Fruit fly (Drosophila melanogaster) whole organism, embryonic: Measurements from ENCODE around the gene Dpy-30L1.
A peak's percentile ranks its signal among the peaks of the same experiment; 100 is the strongest.

Source experiments
- CG10462 ChIP-seq: fragments of 200-800 bp; sonication (Bioruptor generic); optimal IDR thresholded peaks from 2 replicates; lab custom pipeline; 2016; ENCODE audit warnings: missing biosample characterization, missing genetic modification characterization
- CG12155 ChIP-seq: fragments of 200-800 bp; sonication (Bioruptor generic); optimal IDR thresholded peaks from 3 replicates; lab custom pipeline; 2016; ENCODE audit warnings: missing biosample characterization, missing genetic modification characterization
- CG1233 ChIP-seq: fragments of 200-800 bp; sonication (Bioruptor generic); optimal IDR thresholded peaks from 4 replicates; lab custom pipeline; 2018; ENCODE audit warnings: missing biosample characterization, mild to moderate bottlenecking, missing genetic modification characterization
- CG13287 ChIP-seq: fragments of 200-800 bp; sonication (Bioruptor generic); IDR thresholded peaks from 2 replicates; pipeline ENCODE4 v1.3.6; 2022; ENCODE audit warnings: missing biosample characterization, missing genetic modification characterization; ENCODE audit not compliant: partially characterized antibody
- CG13894 ChIP-seq: fragments of 200-800 bp; sonication (Bioruptor generic); optimal IDR thresholded peaks from 3 replicates; lab custom pipeline; 2018; ENCODE audit warnings: missing biosample characterization, mild to moderate bottlenecking, missing genetic modification characterization, moderate library complexity
- CG14860 ChIP-seq: fragments of 200-800 bp; sonication (Bioruptor generic); IDR thresholded peaks from 3 replicates; pipeline ENCODE4 v1.3.6; 2022; ENCODE audit warnings: missing biosample characterization, missing genetic modification characterization; ENCODE audit not compliant: partially characterized antibody
- CG15073 ChIP-seq: fragments of 200-800 bp; sonication (Bioruptor generic); optimal IDR thresholded peaks from 2 replicates; lab custom pipeline; 2016; ENCODE audit warnings: missing biosample characterization, missing genetic modification characterization
- CG1529 ChIP-seq: fragments of 200-800 bp; sonication (Bioruptor generic); optimal IDR thresholded peaks from 3 replicates; lab custom pipeline; 2018; ENCODE audit warnings: missing biosample characterization, missing genetic modification characterization
- CG17568 ChIP-seq: fragments of 200-800 bp; sonication (Bioruptor generic); optimal IDR thresholded peaks from 2 replicates; lab custom pipeline; 2018; ENCODE audit warnings: missing biosample characterization, mild to moderate bottlenecking, missing genetic modification characterization, moderate library complexity
- CG18011 ChIP-seq: fragments of 200-800 bp; sonication (Bioruptor generic); optimal IDR thresholded peaks from 2 replicates; lab custom pipeline; 2017; ENCODE audit warnings: missing biosample characterization, missing genetic modification characterization, mild to moderate bottlenecking, moderate library complexity, missing genotype
- CG2678 ChIP-seq: fragments of 200-800 bp; sonication (Bioruptor generic); optimal IDR thresholded peaks from 3 replicates; lab custom pipeline; 2019; ENCODE audit warnings: missing biosample characterization, mild to moderate bottlenecking, missing genetic modification characterization, moderate library complexity
- CG6272 ChIP-seq: fragments of 200-800 bp; sonication (Bioruptor generic); IDR thresholded peaks from 2 replicates; pipeline ENCODE4 v1.3.6; 2022; ENCODE audit warnings: missing biosample characterization, missing genetic modification characterization
- CG6791 ChIP-seq: fragments of 200-800 bp; sonication (Bioruptor generic); IDR thresholded peaks from 3 replicates; pipeline ENCODE4 v1.3.6; 2022; ENCODE audit warnings: missing biosample characterization, missing genetic modification characterization; ENCODE audit not compliant: partially characterized antibody
- CG8290 ChIP-seq, 3 experiments: fragments of 200-800 bp; sonication (Bioruptor generic); optimal IDR thresholded peaks; 2 replicates each; lab custom pipeline; 2016 to 2019; ENCODE audit warnings: missing biosample characterization in 3 of 3, missing genetic modification characterization in 3 of 3, mild to moderate bottlenecking in 2 of 3, moderate library complexity in 1 of 3
- CG9437 ChIP-seq: fragments of 200-800 bp; sonication (Bioruptor generic); optimal IDR thresholded peaks from 2 replicates; lab custom pipeline; 2018; ENCODE audit warnings: missing biosample characterization, mild to moderate bottlenecking, missing genetic modification characterization
- CG9609 ChIP-seq: fragments of 200-800 bp; sonication (Bioruptor generic); optimal IDR thresholded peaks from 3 replicates; lab custom pipeline; 2016; ENCODE audit warnings: missing biosample characterization, missing genetic modification characterization
- CoRest ChIP-seq: fragments of 200-800 bp; sonication (Bioruptor generic); optimal IDR thresholded peaks from 3 replicates; lab custom pipeline; 2018; ENCODE audit warnings: missing biosample characterization, mild to moderate bottlenecking, missing genetic modification characterization, moderate library complexity
- D19B ChIP-seq: fragments of 200-800 bp; sonication (Bioruptor generic); optimal IDR thresholded peaks from 2 replicates; lab custom pipeline; 2017; ENCODE audit warnings: missing biosample characterization, mild to moderate bottlenecking, missing genetic modification characterization
- Dp ChIP-seq: fragments of 200-800 bp; sonication (Bioruptor generic); optimal IDR thresholded peaks from 2 replicates; lab custom pipeline; 2018; ENCODE audit warnings: missing biosample characterization, mild to moderate bottlenecking, missing genetic modification characterization, moderate library complexity
- Drgx ChIP-seq: fragments of 200-800 bp; sonication (Bioruptor generic); IDR thresholded peaks from 2 replicates; pipeline ENCODE4 v1.3.6; 2022; ENCODE audit warnings: missing biosample characterization, missing genetic modification characterization
- Max ChIP-seq: fragments of 200-800 bp; sonication (Bioruptor generic); optimal IDR thresholded peaks from 2 replicates; lab custom pipeline; 2016; ENCODE audit warnings: missing biosample characterization, mild to moderate bottlenecking, missing genetic modification characterization
- Med ChIP-seq: fragments of 200-800 bp; sonication (Bioruptor generic); peaks from one replicate; lab custom pipeline; 2016; ENCODE audit warnings: missing biosample characterization, missing genetic modification characterization, mild to moderate bottlenecking, inconsistent platforms, moderate library complexity
- Meics ChIP-seq: fragments of 200-800 bp; sonication (Bioruptor generic); optimal IDR thresholded peaks from 2 replicates; lab custom pipeline; 2017; ENCODE audit warnings: missing biosample characterization, mild to moderate bottlenecking, missing genetic modification characterization
- NFAT ChIP-seq: fragments of 200-800 bp; sonication (Bioruptor generic); IDR thresholded peaks from 2 replicates; pipeline ENCODE4 v1.3.6; 2022; ENCODE audit warnings: missing biosample characterization, missing genetic modification characterization
- Neu2 ChIP-seq: fragments of 200-800 bp; sonication (Bioruptor generic); optimal IDR thresholded peaks from 3 replicates; lab custom pipeline; 2016; ENCODE audit warnings: missing biosample characterization, missing genetic modification characterization, borderline replicate concordance
- Oli ChIP-seq: fragments of 200-800 bp; sonication (Bioruptor generic); optimal IDR thresholded peaks from 2 replicates; lab custom pipeline; 2018; ENCODE audit warnings: missing biosample characterization, mild to moderate bottlenecking, missing genetic modification characterization, moderate library complexity
- Ssrp ChIP-seq: fragments of 200-800 bp; sonication (Bioruptor generic); optimal IDR thresholded peaks from 2 replicates; lab custom pipeline; 2018; ENCODE audit warnings: missing biosample characterization, mild to moderate bottlenecking, missing genetic modification characterization, moderate library complexity
- Xbp1 ChIP-seq: fragments of 200-800 bp; sonication (Bioruptor generic); optimal IDR thresholded peaks from 3 replicates; lab custom pipeline; 2016; ENCODE audit warnings: missing biosample characterization, mild to moderate bottlenecking, missing genetic modification characterization
- al ChIP-seq: fragments of 200-800 bp; sonication (Bioruptor generic); IDR thresholded peaks from 2 replicates; pipeline ENCODE4 v1.3.6; 2022; ENCODE audit warnings: missing biosample characterization, missing genetic modification characterization
- ato ChIP-seq: fragments of 200-800 bp; sonication (Bioruptor generic); IDR thresholded peaks from 2 replicates; pipeline ENCODE4 v1.3.6; 2022; ENCODE audit warnings: missing biosample characterization, missing genetic modification characterization; ENCODE audit not compliant: partially characterized antibody
- chinmo ChIP-seq: fragments of 200-800 bp; sonication (Bioruptor generic); IDR thresholded peaks from 4 replicates; pipeline ENCODE4 v1.3.6; 2022; ENCODE audit warnings: missing biosample characterization, missing genetic modification characterization; ENCODE audit not compliant: partially characterized antibody
- crc ChIP-seq: fragments of 200-800 bp; sonication (Bioruptor generic); optimal IDR thresholded peaks from 2 replicates; lab custom pipeline; 2016; ENCODE audit warnings: missing biosample characterization, missing genetic modification characterization
- crol ChIP-seq: fragments of 200-800 bp; sonication (Bioruptor generic); IDR thresholded peaks from 2 replicates; pipeline ENCODE4 v1.3.6; 2022; ENCODE audit warnings: missing biosample characterization, missing genetic modification characterization
- cwo ChIP-seq: fragments of 200-800 bp; sonication (Bioruptor generic); optimal IDR thresholded peaks from 3 replicates; lab custom pipeline; 2017; ENCODE audit warnings: missing biosample characterization, missing genetic modification characterization, mild to moderate bottlenecking, moderate library complexity, missing genetic modification reagents
- da ChIP-seq: fragments of 200-800 bp; sonication (Bioruptor generic); optimal IDR thresholded peaks from 2 replicates; lab custom pipeline; 2016; ENCODE audit warnings: missing biosample characterization, missing genetic modification characterization
- gem ChIP-seq: fragments of 200-800 bp; sonication (Bioruptor generic); optimal IDR thresholded peaks from 2 replicates; lab custom pipeline; 2019; ENCODE audit warnings: missing biosample characterization, mild to moderate bottlenecking, missing genetic modification characterization, moderate library complexity
- grn ChIP-seq: fragments of 200-800 bp; sonication (Bioruptor generic); optimal IDR thresholded peaks from 3 replicates; lab custom pipeline; 2017; ENCODE audit warnings: missing biosample characterization, missing genetic modification characterization
- gro ChIP-seq: fragments of 200-800 bp; sonication (Bioruptor generic); optimal IDR thresholded peaks from 2 replicates; lab custom pipeline; 2016; ENCODE audit warnings: missing biosample characterization, missing genetic modification characterization
- gsb ChIP-seq: fragments of 200-800 bp; sonication (Bioruptor generic); IDR thresholded peaks from 2 replicates; pipeline ENCODE4 v1.3.6; 2022; ENCODE audit warnings: missing biosample characterization, missing genetic modification characterization
- lmd ChIP-seq: fragments of 200-800 bp; sonication (Bioruptor generic); IDR thresholded peaks from 2 replicates; pipeline ENCODE4 v1.3.6; 2022; ENCODE audit warnings: missing biosample characterization, missing genetic modification characterization
- pita ChIP-seq: fragments of 200-800 bp; sonication (Bioruptor generic); optimal IDR thresholded peaks from 2 replicates; lab custom pipeline; 2017; ENCODE audit warnings: missing biosample characterization, mild to moderate bottlenecking, missing genetic modification characterization
- psq ChIP-seq: fragments of 200-800 bp; sonication (Bioruptor generic); optimal IDR thresholded peaks from 2 replicates; lab custom pipeline; 2017; ENCODE audit warnings: missing biosample characterization, missing genetic modification characterization
- pzg ChIP-seq: fragments of 200-800 bp; sonication (Bioruptor generic); optimal IDR thresholded peaks from 3 replicates; lab custom pipeline; 2018; ENCODE audit warnings: missing biosample characterization, mild to moderate bottlenecking, missing genetic modification characterization, moderate library complexity
- salm ChIP-seq: fragments of 200-800 bp; sonication (Bioruptor generic); optimal IDR thresholded peaks from 2 replicates; lab custom pipeline; 2018; ENCODE audit warnings: missing biosample characterization, mild to moderate bottlenecking, missing genetic modification characterization
- sens ChIP-seq: fragments of 200-800 bp; sonication (Bioruptor generic); peaks from one replicate; lab custom pipeline; 2016; ENCODE audit warnings: missing biosample characterization, missing genetic modification characterization
- vvl ChIP-seq: fragments of 200-800 bp; sonication (Bioruptor generic); IDR thresholded peaks from 2 replicates; pipeline ENCODE4 v1.3.6; 2022; ENCODE audit warnings: missing biosample characterization, missing genetic modification characterization
- wor ChIP-seq: fragments of 200-800 bp; sonication (Bioruptor generic); IDR thresholded peaks from 2 replicates; pipeline ENCODE4 v1.3.6; 2022; ENCODE audit warnings: missing biosample characterization, missing genetic modification characterization
- zfh2 ChIP-seq: fragments of 200-800 bp; sonication (Bioruptor generic); optimal IDR thresholded peaks from 2 replicates; lab custom pipeline; 2016; ENCODE audit warnings: missing biosample characterization, missing genetic modification characterization

Dpy-30L1 gene

DNA sequence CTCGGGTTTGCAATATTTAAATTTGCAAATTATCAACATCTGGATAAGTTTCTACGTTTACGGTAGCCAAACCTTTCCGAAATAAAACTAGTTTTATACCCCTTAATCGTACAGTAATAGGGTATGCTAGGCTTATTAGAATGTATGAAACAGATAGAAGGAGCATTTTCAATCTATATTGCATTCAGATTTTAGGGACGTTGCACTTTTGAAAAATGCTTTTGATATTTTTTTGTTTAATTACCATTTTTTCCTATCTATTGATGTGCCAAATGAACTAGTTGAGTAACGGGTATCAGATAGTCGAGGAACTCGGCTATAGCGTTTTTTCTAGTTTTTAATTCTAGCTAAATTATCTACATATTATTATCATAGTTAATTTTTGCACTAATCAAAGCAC is 49.5 kb upstream of the Dpy-30L1 start (continued):
- TF ChIP-seq NFAT (GFP tag; lab: Robert Waterston, UW): 0 out of 2 replicates have a peak, but pooled peaks have one; percentile 24
- TF ChIP-seq zfh2 (GFP tag; lab: Kevin White, UChicago): peak; percentile 26
- TF ChIP-seq CG1233 (GFP tag; lab: Kevin White, UChicago): no peak
- TF ChIP-seq Oli (tag; lab: Kevin White, UChicago): no peak
- peak; percentile 5; the same call in 1 of the 2 replicates for TF ChIP-seq al (GFP tag; lab: Robert Waterston, UW)
- peak; percentile 86 for TF ChIP-seq D19B (GFP tag; lab: Kevin White, UChicago)

DNA sequence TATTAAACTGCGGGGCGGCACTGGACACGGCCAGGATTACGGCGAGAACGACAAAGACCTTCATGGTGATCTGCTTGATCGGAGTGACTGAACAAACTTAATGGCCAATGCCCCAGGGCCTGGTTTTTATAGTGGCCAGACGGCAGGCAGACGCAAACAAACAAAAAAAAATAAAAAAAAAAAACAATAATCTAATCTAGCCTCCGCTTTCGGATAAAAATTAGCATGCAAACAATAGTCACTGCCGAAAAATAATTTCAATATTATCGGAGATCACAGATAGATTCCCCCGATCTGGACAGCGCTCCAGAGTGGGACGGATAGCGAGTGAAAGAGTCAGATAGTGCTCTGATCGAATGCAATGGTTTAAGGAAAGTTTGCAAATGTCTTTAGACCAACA is 48.1 kb upstream of the Dpy-30L1 start, which contains the start of gene CG7299:
Gene CG7299, minus strand, starts transcription at position 101 of the 400 bp plus-strand sequence.
- TF ChIP-seq Med (GFP tag; lab: Kevin White, UChicago) (no peak), CG18011 (GFP tag; lab: Kevin White, UChicago) (no peak), CG12155 (GFP tag; lab: Kevin White, UChicago) (no peak), CG6791 (GFP tag; lab: Robert Waterston, UW) (no peak), vvl (GFP tag; lab: Robert Waterston, UW) (peak; percentile 39; the same call in 1 of the 2 replicates), gem (no peak), grn (GFP tag; lab: Kevin White, UChicago) (peak; percentile 37), chinmo (GFP tag; lab: Robert Waterston, UW) (0 out of 4 replicates have a peak, but pooled peaks have one; percentile 30), CG15073 (no peak), CG17568 (no peak), Ssrp (tag; lab: Kevin White, UChicago) (no peak), CG13894 (peak; percentile 74), CG13287 (GFP tag; lab: Robert Waterston, UW) (no peak), crc (no peak), sens (GFP tag; lab: Kevin White, UChicago) (peak; percentile 35), CG6272 (GFP tag; lab: Robert Waterston, UW) (no peak), salm (tag; lab: Kevin White, UChicago) (no peak)

DNA sequence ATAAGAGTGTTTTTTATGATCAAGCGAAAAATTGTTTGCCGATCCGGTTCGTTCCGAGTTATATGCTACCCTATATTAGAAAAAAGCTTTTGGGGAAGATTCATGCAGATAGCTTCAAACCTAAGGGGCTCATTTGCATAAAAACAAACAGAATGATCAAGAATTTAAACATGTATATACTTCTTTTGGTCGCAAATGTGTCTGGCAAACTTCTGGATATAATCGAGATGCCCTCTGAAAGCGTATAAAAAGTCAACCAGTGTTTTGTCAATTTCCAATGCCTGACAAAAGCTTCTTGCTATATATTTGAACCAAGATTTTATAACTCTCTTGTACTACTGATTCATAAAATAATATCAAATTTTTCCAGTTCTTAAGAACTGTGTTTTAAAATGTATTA is 46.8 kb upstream of the Dpy-30L1 start:
- no peak for TF ChIP-seq Meics
- peak; percentile 13 for TF ChIP-seq CG8290 (GFP tag; optimal IDR thresholded peaks at IDR 0.05; lab: Kevin White, UChicago)
- peak in 1 of 2 experiments; percentile 16 for TF ChIP-seq CG8290 (tag; optimal IDR thresholded peaks at IDR 0.05; lab: Kevin White, UChicago)
- TF ChIP-seq wor (GFP tag; lab: Robert Waterston, UW): no peak
- peak; percentile 19 for TF ChIP-seq CG2678 (tag; lab: Kevin White, UChicago)
- no peak for TF ChIP-seq crol (GFP tag; lab: Robert Waterston, UW)
- TF ChIP-seq ato: no peak
- peak; percentile 29 for TF ChIP-seq CoRest (tag; lab: Kevin White, UChicago)
- TF ChIP-seq Drgx: no peak
- peak; percentile 23 for TF ChIP-seq CG9437
- TF ChIP-seq pzg (GFP tag; lab: Kevin White, UChicago): no peak
- no peak for TF ChIP-seq gro (GFP tag; lab: Kevin White, UChicago)
- no peak for TF ChIP-seq psq
- TF ChIP-seq cwo (GFP tag; lab: Kevin White, UChicago): no peak
- TF ChIP-seq CG9609 (GFP tag; lab: Kevin White, UChicago): no peak
- no peak for TF ChIP-seq Xbp1 (GFP tag; lab: Kevin White, UChicago)
- TF ChIP-seq CG13894: peak; percentile 74
- no peak for TF ChIP-seq CG10462
- no peak for TF ChIP-seq CG1529 (GFP tag; lab: Kevin White, UChicago)
- TF ChIP-seq Neu2 (GFP tag; lab: Kevin White, UChicago): no peak
- TF ChIP-seq CG14860 (GFP tag; lab: Robert Waterston, UW): no peak
- TF ChIP-seq Dp (GFP tag; lab: Kevin White, UChicago): no peak
- no peak for TF ChIP-seq da (GFP tag; lab: Kevin White, UChicago)
- no peak for TF ChIP-seq Max (GFP tag; lab: Kevin White, UChicago)
- no peak for TF ChIP-seq pita (GFP tag; lab: Kevin White, UChicago)
- no peak for TF ChIP-seq gsb (GFP tag; lab: Robert Waterston, UW)
- TF ChIP-seq lmd (GFP tag; lab: Robert Waterston, UW): peak; percentile 14; the same call in 1 of the 2 replicates
